Worm (Caenorhabditis elegans): Measurements from ENCODE around the gene mrpl-22.

Gene mrpl-22

ce11 chrIII:10621208-10621607 is 5.9 kb downstream of the mrpl-22 start, which contains the start of the genes lron-10 and hpr-9 (continued):
- TF ChIP-seq C04F5.9 (tag; optimal IDR thresholded peaks at IDR 0.05), result peak; percentile 93
- peak; percentile 99 for TF ChIP-seq rnt-1 (tag; optimal IDR thresholded peaks at IDR 0.05)
- TF ChIP-seq fkh-4 (tag; optimal IDR thresholded peaks at IDR 0.05; ENCODE audit: borderline replicate concordance), result peak; percentile 98
- peak; percentile 52 for TF ChIP-seq unc-130 (tag; optimal IDR thresholded peaks at IDR 0.05)
- peak; percentile 70 for TF ChIP-seq unc-86 (tag; optimal IDR thresholded peaks at IDR 0.05)
- TF ChIP-seq egl-27 (tag; optimal IDR thresholded peaks at IDR 0.05), result no peak
- TF ChIP-seq alr-1 (tag; optimal IDR thresholded peaks at IDR 0.05; ENCODE audit: borderline replicate concordance), result no peak
- peak; percentile 85 for TF ChIP-seq egl-13 (tag; optimal IDR thresholded peaks at IDR 0.05)
- peak; percentile 50 for TF ChIP-seq mep-1 (tag; optimal IDR thresholded peaks at IDR 0.05)
- no peak for TF ChIP-seq hlh-17 (GFP tag; optimal IDR thresholded peaks at IDR 0.05; ENCODE audit: borderline replicate concordance)
- peak; percentile 77 for TF ChIP-seq efl-3 (GFP tag; optimal IDR thresholded peaks at IDR 0.05)
- peak in 2 of 3 experiments; percentile 36 to 66 for TF ChIP-seq ceh-82 (tag; optimal IDR thresholded peaks at IDR 0.05)
- TF ChIP-seq ztf-4 (tag; optimal IDR thresholded peaks at IDR 0.05), result peak; percentile 42
- TF ChIP-seq tbx-2 (tag; optimal IDR thresholded peaks at IDR 0.05), result peak; percentile 93
- TF ChIP-seq unc-98 (GFP tag; IDR thresholded peaks at IDR 0.05), result peak; percentile 71
- peak; percentile 81 for TF ChIP-seq fkh-8 (tag; optimal IDR thresholded peaks at IDR 0.05)
- peak in 1 of 2 experiments; percentile 96 for TF ChIP-seq ztf-11 (tag; optimal IDR thresholded peaks at IDR 0.05)
- TF ChIP-seq sptf-1 (tag; optimal IDR thresholded peaks at IDR 0.05), result no peak
- no peak for TF ChIP-seq nhr-12 (tag; optimal IDR thresholded peaks at IDR 0.05)
- peak; percentile 28 for TF ChIP-seq jun-1 (tag; optimal IDR thresholded peaks at IDR 0.05)
- peak; percentile 97 for TF ChIP-seq nhr-90 (tag; optimal IDR thresholded peaks at IDR 0.05; ENCODE audit: poor library complexity)
- TF ChIP-seq skn-1 (tag; optimal IDR thresholded peaks at IDR 0.05), result peak; percentile 80
- no peak for TF ChIP-seq nhr-76 (tag; optimal IDR thresholded peaks at IDR 0.05)
- peak; percentile 98 for TF ChIP-seq nhr-85 (tag)
- no peak for TF ChIP-seq mef-2 (tag; optimal IDR thresholded peaks at IDR 0.05)
- peak; percentile 77 for TF ChIP-seq lin-13 (GFP tag; optimal IDR thresholded peaks at IDR 0.05)
- TF ChIP-seq ceh-8 (GFP tag; optimal IDR thresholded peaks at IDR 0.05), result peak; percentile 74
- peak; percentile 45 for TF ChIP-seq F16B12.6 (tag; optimal IDR thresholded peaks at IDR 0.05)
- TF ChIP-seq mab-9 (GFP tag; IDR thresholded peaks at IDR 0.05), result peak; percentile 90
- peak; percentile 61; the same call in 1 of the 2 replicates for TF ChIP-seq ceh-88 (GFP tag; IDR thresholded peaks at IDR 0.05)
- TF ChIP-seq zag-1 (tag; optimal IDR thresholded peaks at IDR 0.05), result no peak
- TF ChIP-seq aly-2 (tag; optimal IDR thresholded peaks at IDR 0.05), result peak; percentile 49
- TF ChIP-seq dsc-1 (tag; optimal IDR thresholded peaks at IDR 0.05), result peak; percentile 89
- TF ChIP-seq nhr-84 (tag; optimal IDR thresholded peaks at IDR 0.05), result no peak
- no peak for TF ChIP-seq unc-62 (GFP tag; optimal IDR thresholded peaks at IDR 0.05)
- TF ChIP-seq lin-15B (tag; optimal IDR thresholded peaks at IDR 0.05), result peak; percentile 27
- TF ChIP-seq unc-30 (tag; optimal IDR thresholded peaks at IDR 0.05), result no peak
- TF ChIP-seq snu-23 (GFP tag; optimal IDR thresholded peaks at IDR 0.05), result peak; percentile 94
- TF ChIP-seq hpl-2 (GFP tag; optimal IDR thresholded peaks at IDR 0.05), result peak; percentile 17
- no peak for TF ChIP-seq ama-1 (optimal IDR thresholded peaks at IDR 0.05)
- TF ChIP-seq C34B4.2 (tag; optimal IDR thresholded peaks at IDR 0.05), result peak; percentile 22
- TF ChIP-seq swsn-7 (tag; optimal IDR thresholded peaks at IDR 0.05), result peak; percentile 82
- TF ChIP-seq nhr-71 (tag; optimal IDR thresholded peaks at IDR 0.05), result peak; percentile 95
- peak; percentile 13 for TF ChIP-seq fos-1 (tag; optimal IDR thresholded peaks at IDR 0.05)
- peak; percentile 50 for TF ChIP-seq vab-15 (tag; optimal IDR thresholded peaks at IDR 0.05)
- TF ChIP-seq sox-4 (tag; optimal IDR thresholded peaks at IDR 0.05), result peak; percentile 94
- TF ChIP-seq sup-37 (GFP tag; optimal IDR thresholded peaks at IDR 0.05), result peak; percentile 47
- TF ChIP-seq lin-35 (GFP tag; optimal IDR thresholded peaks at IDR 0.05), result peak; percentile 78 to 90
- peak; percentile 87 for TF ChIP-seq Y116A8C.19 (tag; optimal IDR thresholded peaks at IDR 0.05; ENCODE audit: borderline replicate concordance)
- TF ChIP-seq hlh-4 (tag; optimal IDR thresholded peaks at IDR 0.05), result peak; percentile 47
- peak; percentile 90 for TF ChIP-seq grh-1 (GFP tag; IDR thresholded peaks at IDR 0.05)
- TF ChIP-seq nhr-20 (tag; optimal IDR thresholded peaks at IDR 0.05), result peak; percentile 91

Data from whole organism, L1 larva.